Worm (Caenorhabditis elegans) whole organism, L1 larva: ENCODE measurements around the gene T22C8.6.
A peak's percentile ranks its signal among the peaks of the same experiment; 100 is the strongest.

Experiments
- C04F5.9 ChIP-seq: sonication (generic microtip); optimal IDR thresholded peaks from 2 replicates; lab custom pipeline; 2016; ENCODE audit warnings: missing genetic modification characterization, missing compliant biosample characterization
- C34B4.2 ChIP-seq: sonication (generic microtip); optimal IDR thresholded peaks from 2 replicates; lab custom pipeline; 2017; ENCODE audit warnings: mild to moderate bottlenecking, missing genetic modification characterization, missing compliant biosample characterization
- F16B12.6 ChIP-seq: fragments of 150-350 bp; optimal IDR thresholded peaks from 2 replicates; lab custom pipeline; 2014; ENCODE audit warnings: missing biosample characterization, missing genetic modification characterization
- Y116A8C.19 ChIP-seq: sonication (generic microtip); optimal IDR thresholded peaks from 2 replicates; lab custom pipeline; 2016; ENCODE audit warnings: missing compliant biosample characterization, missing genetic modification characterization, borderline replicate concordance
- aha-1 ChIP-seq: fragments of 150-350 bp; optimal IDR thresholded peaks from 2 replicates; lab custom pipeline; 2014; ENCODE audit warnings: missing biosample characterization, missing genetic modification characterization
- alr-1 ChIP-seq: fragments of 200-800 bp; sonication (Bioruptor generic); optimal IDR thresholded peaks from 2 replicates; lab custom pipeline; 2018; ENCODE audit warnings: borderline replicate concordance, mild to moderate bottlenecking, missing genetic modification characterization, missing compliant biosample characterization
- aly-2 ChIP-seq: fragments of 150-350 bp; optimal IDR thresholded peaks from 2 replicates; lab custom pipeline; 2014; ENCODE audit warnings: missing biosample characterization, missing genetic modification characterization
- ceh-63 ChIP-seq: fragments of 200-800 bp; sonication (Bioruptor generic); optimal IDR thresholded peaks from 2 replicates; lab custom pipeline; 2018; ENCODE audit warnings: mild to moderate bottlenecking, missing genetic modification characterization, missing compliant biosample characterization
- ceh-8 ChIP-seq: fragments of 200-800 bp; sonication (Bioruptor generic); optimal IDR thresholded peaks from 2 replicates; lab custom pipeline; 2018; ENCODE audit warnings: mild to moderate bottlenecking, missing genetic modification characterization, moderate library complexity, missing compliant biosample characterization
- ceh-82 ChIP-seq, 3 experiments: fragments of 150-350 bp in 1 of 3; sonication (generic microtip) in 2 of 3; optimal IDR thresholded peaks; 2 replicates each; lab custom pipeline; 2014 to 2017; ENCODE audit warnings: missing biosample characterization in 3 of 3, missing genetic modification characterization in 3 of 3
- ceh-90 ChIP-seq: sonication (generic microtip); optimal IDR thresholded peaks from 2 replicates; lab custom pipeline; 2016; ENCODE audit warnings: missing genetic modification characterization, missing compliant biosample characterization
- dsc-1 ChIP-seq: sonication (generic microtip); optimal IDR thresholded peaks from 2 replicates; lab custom pipeline; 2016; ENCODE audit warnings: mild to moderate bottlenecking, missing genetic modification characterization, missing compliant biosample characterization
- efl-3 ChIP-seq: fragments of 200-800 bp; sonication (Bioruptor generic); optimal IDR thresholded peaks from 2 replicates; lab custom pipeline; 2018; ENCODE audit warnings: mild to moderate bottlenecking, missing genetic modification characterization, missing compliant biosample characterization
- egl-13 ChIP-seq: sonication (generic microtip); optimal IDR thresholded peaks from 2 replicates; lab custom pipeline; 2016; ENCODE audit warnings: missing genotype, missing genetic modification reagents, missing genetic modification characterization, missing compliant biosample characterization
- elt-2 ChIP-seq: sonication (generic microtip); optimal IDR thresholded peaks from 2 replicates; lab custom pipeline; 2016; ENCODE audit warnings: missing genetic modification characterization, mild to moderate bottlenecking, inconsistent platforms, missing compliant biosample characterization, missing genetic modification reagents
- elt-3 ChIP-seq, 6 experiments: fragments of 150-350 bp in 1 of 6; sonication (generic microtip); optimal IDR thresholded peaks; 2 replicates each; lab custom pipeline; 2017 to 2018; ENCODE audit warnings: missing biosample characterization in 6 of 6, missing genetic modification characterization in 6 of 6, inconsistent platforms in 1 of 6
- fkh-10 ChIP-seq: sonication (generic microtip); optimal IDR thresholded peaks from 2 replicates; lab custom pipeline; 2017; ENCODE audit warnings: missing biosample characterization, missing genetic modification reagents, missing genetic modification characterization
- fos-1 ChIP-seq: fragments of 150-350 bp; optimal IDR thresholded peaks from 2 replicates; lab custom pipeline; 2014; ENCODE audit warnings: missing biosample characterization, missing genetic modification characterization
- hpl-2 ChIP-seq: fragments of 150-350 bp; optimal IDR thresholded peaks from 2 replicates; lab custom pipeline; 2014; ENCODE audit warnings: missing biosample characterization, missing genetic modification reagents, missing genetic modification characterization
- irx-1 ChIP-seq: sonication (generic microtip); optimal IDR thresholded peaks from 2 replicates; lab custom pipeline; 2016; ENCODE audit warnings: missing genetic modification characterization, missing compliant biosample characterization
- lin-13 ChIP-seq: fragments of 150-350 bp; optimal IDR thresholded peaks from 2 replicates; lab custom pipeline; 2014; ENCODE audit warnings: missing biosample characterization, missing genetic modification reagents, missing genetic modification characterization
- lin-35 ChIP-seq, 2 experiments: fragments of 150-350 bp; optimal IDR thresholded peaks; 2 replicates each; lab custom pipeline; 2014; ENCODE audit warnings: missing biosample characterization in 2 of 2, missing genetic modification characterization in 2 of 2, missing genetic modification reagents in 2 of 2
- lin-39 ChIP-seq: fragments of 150-350 bp; optimal IDR thresholded peaks from 2 replicates; lab custom pipeline; 2014; ENCODE audit warnings: missing biosample characterization, missing genetic modification reagents, missing genetic modification characterization
- lir-3 ChIP-seq: sonication (generic microtip); optimal IDR thresholded peaks from 2 replicates; lab custom pipeline; 2016; ENCODE audit warnings: mild to moderate bottlenecking, missing genetic modification characterization, moderate library complexity, missing compliant biosample characterization; ENCODE audit not compliant: poor library complexity
- mdl-1 ChIP-seq, 2 experiments: fragments of 150-350 bp; optimal IDR thresholded peaks; 2 replicates each; lab custom pipeline; 2014 to 2017; ENCODE audit warnings: missing biosample characterization in 2 of 2, missing genetic modification characterization in 2 of 2, inconsistent platforms in 1 of 2
- mef-2 ChIP-seq: fragments of 150-350 bp; optimal IDR thresholded peaks from 2 replicates; lab custom pipeline; 2014; ENCODE audit warnings: missing biosample characterization, missing genetic modification characterization
- mep-1 ChIP-seq: fragments of 150-350 bp; optimal IDR thresholded peaks from 2 replicates; lab custom pipeline; 2014; ENCODE audit warnings: missing biosample characterization, missing genetic modification characterization
- nhr-11 ChIP-seq: fragments of 150-350 bp; optimal IDR thresholded peaks from 2 replicates; lab custom pipeline; 2014; ENCODE audit warnings: missing biosample characterization, missing genetic modification characterization
- nhr-12 ChIP-seq: sonication (generic microtip); optimal IDR thresholded peaks from 2 replicates; lab custom pipeline; 2017; ENCODE audit warnings: missing biosample characterization, missing genetic modification characterization
- nhr-19 ChIP-seq: fragments of 200-800 bp; sonication (Bioruptor generic); conservative IDR thresholded peaks from 2 replicates; pipeline ENCODE4 v1.3.6; 2022; ENCODE audit warnings: missing genetic modification characterization, missing compliant biosample characterization
- nhr-20 ChIP-seq: sonication (generic microtip); optimal IDR thresholded peaks from 2 replicates; lab custom pipeline; 2016; ENCODE audit warnings: mild to moderate bottlenecking, missing genetic modification characterization, missing compliant biosample characterization
- nhr-47 ChIP-seq: sonication (generic microtip); optimal IDR thresholded peaks from 2 replicates; lab custom pipeline; 2016; ENCODE audit warnings: mild to moderate bottlenecking, missing genetic modification characterization, moderate library complexity, missing compliant biosample characterization
- nhr-71 ChIP-seq: sonication (generic microtip); optimal IDR thresholded peaks from 2 replicates; lab custom pipeline; 2016; ENCODE audit warnings: mild to moderate bottlenecking, missing genetic modification characterization, moderate library complexity, missing compliant biosample characterization
- nhr-76 ChIP-seq: sonication (generic microtip); optimal IDR thresholded peaks from 2 replicates; lab custom pipeline; 2017; ENCODE audit warnings: missing biosample characterization, missing genetic modification characterization
- nhr-77 ChIP-seq: fragments of 150-350 bp; optimal IDR thresholded peaks from 2 replicates; lab custom pipeline; 2014; ENCODE audit warnings: missing biosample characterization, missing genetic modification characterization
- nhr-84 ChIP-seq: sonication (generic microtip); optimal IDR thresholded peaks from 2 replicates; lab custom pipeline; 2017; ENCODE audit warnings: missing biosample characterization, missing genetic modification characterization
- nhr-85 ChIP-seq: sonication (generic microtip); peaks from one replicate; lab custom pipeline; 2016; ENCODE audit warnings: missing genetic modification characterization, inconsistent platforms, missing compliant biosample characterization
- nhr-90 ChIP-seq: sonication (generic microtip); optimal IDR thresholded peaks from 2 replicates; lab custom pipeline; 2016; ENCODE audit warnings: mild to moderate bottlenecking, missing genetic modification characterization, missing compliant biosample characterization; ENCODE audit not compliant: poor library complexity
- pag-3 ChIP-seq: sonication (generic microtip); optimal IDR thresholded peaks from 2 replicates; lab custom pipeline; 2017; ENCODE audit warnings: missing genetic modification characterization, mild to moderate bottlenecking, missing compliant biosample characterization, antibody characterized with exemption, borderline replicate concordance; ENCODE audit not compliant: insufficient read depth
- pax-3 ChIP-seq: fragments of 200-800 bp; sonication (Bioruptor generic); optimal IDR thresholded peaks from 2 replicates; lab custom pipeline; 2018; ENCODE audit warnings: mild to moderate bottlenecking, missing genetic modification characterization, moderate library complexity, missing compliant biosample characterization
- pqm-1 ChIP-seq: sonication (generic microtip); optimal IDR thresholded peaks from 3 replicates; lab custom pipeline; 2017; ENCODE audit warnings: missing biosample characterization, missing genetic modification characterization
- rnt-1 ChIP-seq: sonication (generic microtip); optimal IDR thresholded peaks from 2 replicates; lab custom pipeline; 2016; ENCODE audit warnings: mild to moderate bottlenecking, missing genetic modification characterization, moderate library complexity, missing compliant biosample characterization
- skn-1 ChIP-seq: fragments of 150-350 bp; optimal IDR thresholded peaks from 2 replicates; lab custom pipeline; 2014; ENCODE audit warnings: missing biosample characterization, missing genetic modification characterization
- snpc-4 ChIP-seq: fragments of 150-350 bp; optimal IDR thresholded peaks from 2 replicates; lab custom pipeline; 2014; ENCODE audit warnings: missing biosample characterization, missing genetic modification characterization
- snu-23 ChIP-seq: sonication (generic microtip); optimal IDR thresholded peaks from 2 replicates; lab custom pipeline; 2016; ENCODE audit warnings: missing genetic modification characterization, missing compliant biosample characterization
- sox-4 ChIP-seq: sonication (generic microtip); optimal IDR thresholded peaks from 2 replicates; lab custom pipeline; 2016; ENCODE audit warnings: missing genetic modification characterization, missing compliant biosample characterization
- sptf-1 ChIP-seq: fragments of 150-350 bp; optimal IDR thresholded peaks from 2 replicates; lab custom pipeline; 2014; ENCODE audit warnings: missing biosample characterization, missing genetic modification characterization
- swsn-7 ChIP-seq: sonication (generic microtip); optimal IDR thresholded peaks from 2 replicates; lab custom pipeline; 2016; ENCODE audit warnings: missing genetic modification characterization, missing compliant biosample characterization
- tlp-1 ChIP-seq: fragments of 150-350 bp; optimal IDR thresholded peaks from 2 replicates; lab custom pipeline; 2014; ENCODE audit warnings: missing biosample characterization, missing genetic modification characterization
- unc-86 ChIP-seq: sonication (generic microtip); optimal IDR thresholded peaks from 2 replicates; lab custom pipeline; 2016; ENCODE audit warnings: missing genetic modification characterization, missing compliant biosample characterization
- unc-98 ChIP-seq: fragments of 200-800 bp; sonication (Bioruptor generic); IDR thresholded peaks from 2 replicates; pipeline ENCODE4 v1.3.6; 2022; ENCODE audit warnings: missing genetic modification characterization, missing compliant biosample characterization
- zag-1 ChIP-seq: fragments of 150-350 bp; optimal IDR thresholded peaks from 2 replicates; lab custom pipeline; 2014; ENCODE audit warnings: missing biosample characterization, missing genetic modification characterization
- ztf-4 ChIP-seq: fragments of 150-350 bp; optimal IDR thresholded peaks from 2 replicates; lab custom pipeline; 2014; ENCODE audit warnings: missing biosample characterization, missing genetic modification characterization

Gene T22C8.6

DNA sequence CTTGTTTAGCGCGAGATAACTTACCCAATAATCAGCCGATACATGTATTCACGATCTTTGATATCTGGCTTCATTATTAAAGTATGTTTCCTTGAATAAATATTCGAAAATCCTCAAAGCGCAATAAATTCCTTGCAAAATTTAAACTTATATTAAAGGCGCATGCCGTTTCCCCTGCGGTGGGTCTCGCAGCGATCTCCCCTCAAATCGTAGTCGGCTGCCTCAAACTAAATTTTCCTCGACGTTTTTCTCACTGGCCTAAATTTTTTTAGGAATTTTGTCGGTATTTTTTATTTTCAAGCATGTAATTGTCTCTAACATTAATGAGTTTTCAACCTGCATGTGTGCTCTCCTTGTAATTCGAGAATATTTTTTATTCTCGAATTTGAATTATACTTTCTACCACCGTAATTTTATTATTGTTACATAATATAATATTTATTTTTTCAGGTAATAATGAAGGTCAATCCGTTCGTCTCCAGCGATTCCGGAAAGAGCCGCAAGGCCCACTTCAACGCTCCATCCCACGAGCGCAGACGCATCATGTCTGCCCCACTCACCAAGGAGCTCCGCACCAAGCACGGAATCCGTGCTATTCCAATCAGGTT is 27.6 kb downstream of the T22C8.6 start, which contains the start of the genes cpf-1 and rpl-26:
cpf-1 (minus strand) TSS at position 104 of the 608 bp plus-strand sequence.
rpl-26 (plus strand) TSS at position 449 of the 608 bp plus-strand sequence.
- TF ChIP-seq F16B12.6 (tag; lab: Kevin White, UChicago) (peak; percentile 73), nhr-12 (tag; lab: Kevin White, UChicago) (no peak), nhr-11 (tag; lab: Kevin White, UChicago) (no peak), egl-13 (tag; lab: Kevin White, UChicago) (no peak), pax-3 (no peak), ceh-8 (GFP tag; lab: Kevin White, UChicago) (no peak), zag-1 (tag; lab: Kevin White, UChicago) (no peak), Y116A8C.19 (tag; lab: Kevin White, UChicago) (no peak), pqm-1 (tag; lab: Kevin White, UChicago) (no peak), aly-2 (no peak), tlp-1 (tag; lab: Kevin White, UChicago) (no peak), lin-13 (GFP tag; lab: Kevin White, UChicago) (peak; percentile 12), sox-4 (tag; lab: Kevin White, UChicago) (no peak), nhr-85 (tag; lab: Kevin White, UChicago) (peak; percentile 48), C04F5.9 (tag; lab: Kevin White, UChicago) (no peak), snu-23 (peak; percentile 69), C34B4.2 (no peak), nhr-71 (tag; lab: Kevin White, UChicago) (peak; percentile 70), nhr-47 (peak; percentile 44), nhr-84 (tag; lab: Kevin White, UChicago) (no peak), pag-3 (tag; lab: Kevin White, UChicago) (no peak), aha-1 (tag; lab: Kevin White, UChicago) (no peak), lir-3 (tag; lab: Kevin White, UChicago) (no peak), lin-39 (tag; lab: Kevin White, UChicago) (no peak), swsn-7 (tag; lab: Kevin White, UChicago) (peak; percentile 53), fkh-10 (GFP tag; lab: Kevin White, UChicago) (no peak), rnt-1 (tag; lab: Kevin White, UChicago) (peak; percentile 61), snpc-4 (tag; lab: Kevin White, UChicago) (peak; percentile 4), unc-86 (tag; lab: Kevin White, UChicago) (peak; percentile 26), elt-3 (tag; optimal IDR thresholded peaks at IDR 0.05; lab: Kevin White, UChicago) (peak in 1 of 6 experiments; percentile 84), unc-98 (GFP tag; lab: Robert Waterston, UW) (no peak), dsc-1 (tag; lab: Kevin White, UChicago) (no peak), lin-35 (GFP tag; optimal IDR thresholded peaks at IDR 0.05; lab: Kevin White, UChicago) (peak; percentile 70 to 81), ztf-4 (no peak), nhr-90 (tag; lab: Kevin White, UChicago) (no peak), nhr-76 (tag; lab: Kevin White, UChicago) (no peak), efl-3 (GFP tag; lab: Kevin White, UChicago) (no peak), alr-1 (no peak), nhr-77 (tag; lab: Kevin White, UChicago) (peak; percentile 37), ceh-63 (GFP tag; lab: Kevin White, UChicago) (no peak), skn-1 (tag; lab: Kevin White, UChicago) (peak; percentile 58), mef-2 (tag; lab: Kevin White, UChicago) (no peak), elt-2 (tag; lab: Kevin White, UChicago) (no peak), fos-1 (peak; percentile 25), irx-1 (tag; lab: Kevin White, UChicago) (no peak), mdl-1 (tag; optimal IDR thresholded peaks at IDR 0.05; lab: Kevin White, UChicago) (peak in 1 of 2 experiments; percentile 39), ceh-82 (tag; optimal IDR thresholded peaks at IDR 0.05; lab: Kevin White, UChicago) (peak; percentile 10 to 61 (median 23)), mep-1 (tag; lab: Kevin White, UChicago) (peak; percentile 69), hpl-2 (GFP tag; lab: Kevin White, UChicago) (no peak), sptf-1 (tag; lab: Kevin White, UChicago) (no peak), ceh-90 (tag; lab: Kevin White, UChicago) (no peak), nhr-19 (peak; percentile 38), nhr-20 (tag; lab: Kevin White, UChicago) (peak; percentile 71)
